Worm (Caenorhabditis elegans): Measurements from ENCODE around the gene maa-1.

- TF ChIP-seq attf-4 (tag; optimal IDR thresholded peaks at IDR 0.05) (no peak), ceh-32 (tag; optimal IDR thresholded peaks at IDR 0.05; ENCODE audit: poor library complexity) (no peak), dve-1 (tag; optimal IDR thresholded peaks at IDR 0.05; ENCODE audit: insufficient read depth) (no peak), aha-1 (tag) (no peak), unc-39 (tag; optimal IDR thresholded peaks at IDR 0.05) (no peak), skn-1 (tag; optimal IDR thresholded peaks at IDR 0.05) (no peak), nhr-11 (tag; optimal IDR thresholded peaks at IDR 0.05) (no peak), dmd-8 (GFP tag; IDR thresholded peaks at IDR 0.05) (no peak), hmg-1.1 (GFP tag; IDR thresholded peaks at IDR 0.05) (no peak)
Measured at ce11 chrIII:11806695-11807094, 15.6 kb downstream of the maa-1 start, which contains the start of gene C18D11.7.

Data from whole organism, L4 larva.